Worm (Caenorhabditis elegans) whole organism, late embryonic: ENCODE measurements around the gene W06G6.10.
"Not testable (repeated sequence)": the region's sequence is repeated elsewhere in the genome, so short reads cannot be mapped to it uniquely, and the experiment has no call there.

Experiments
- F13H6.1 ChIP-seq: sonication (generic microtip); optimal IDR thresholded peaks from 2 replicates; lab custom pipeline; 2016; ENCODE audit warnings: missing genetic modification characterization, missing compliant biosample characterization
- K09A11.1 ChIP-seq: sonication (generic microtip); optimal IDR thresholded peaks from 2 replicates; lab custom pipeline; 2017; ENCODE audit warnings: antibody characterized with exemption, mild to moderate bottlenecking, missing genetic modification characterization, missing compliant biosample characterization; ENCODE audit not compliant: insufficient read depth
- ama-1 ChIP-seq: fragments of 150-350 bp; optimal IDR thresholded peaks from 2 replicates; lab custom pipeline; 2014
- ceh-2 ChIP-seq: sonication (generic microtip); optimal IDR thresholded peaks from 2 replicates; lab custom pipeline; 2016; ENCODE audit warnings: missing genotype, missing genetic modification characterization, missing compliant biosample characterization
- ceh-30 ChIP-seq: fragments of 150-350 bp; optimal IDR thresholded peaks from 2 replicates; lab custom pipeline; 2014; ENCODE audit warnings: missing biosample characterization, missing genetic modification characterization
- ceh-34 ChIP-seq: sonication (generic microtip); optimal IDR thresholded peaks from 2 replicates; lab custom pipeline; 2016; ENCODE audit warnings: mild to moderate bottlenecking, missing genetic modification characterization, missing compliant biosample characterization
- ceh-48 ChIP-seq: sonication (generic microtip); optimal IDR thresholded peaks from 2 replicates; lab custom pipeline; 2016; ENCODE audit warnings: missing genetic modification characterization, inconsistent platforms, missing compliant biosample characterization
- dmd-4 ChIP-seq: sonication (generic microtip); optimal IDR thresholded peaks from 2 replicates; lab custom pipeline; 2016; ENCODE audit warnings: borderline replicate concordance, missing genetic modification characterization, missing compliant biosample characterization
- dve-1 ChIP-seq: sonication (generic microtip); optimal IDR thresholded peaks from 2 replicates; lab custom pipeline; 2017; ENCODE audit warnings: antibody characterized with exemption, mild to moderate bottlenecking, missing genetic modification characterization, missing compliant biosample characterization
- elt-2 ChIP-seq: sonication (generic microtip); optimal IDR thresholded peaks from 2 replicates; lab custom pipeline; 2016; ENCODE audit warnings: missing genetic modification reagents, missing genetic modification characterization, missing compliant biosample characterization
- ets-4 ChIP-seq: sonication (generic microtip); optimal IDR thresholded peaks from 2 replicates; lab custom pipeline; 2016; ENCODE audit warnings: missing genetic modification characterization, missing compliant biosample characterization
- eyg-1 ChIP-seq: sonication (generic microtip); optimal IDR thresholded peaks from 2 replicates; lab custom pipeline; 2016; ENCODE audit warnings: missing genotype, missing genetic modification characterization, missing compliant biosample characterization
- fkh-10 ChIP-seq: fragments of 150-350 bp; optimal IDR thresholded peaks from 2 replicates; lab custom pipeline; 2014; ENCODE audit warnings: missing biosample characterization, missing genetic modification reagents, missing genetic modification characterization
- hlh-13 ChIP-seq: fragments of 200-800 bp; sonication (Bioruptor generic); optimal IDR thresholded peaks from 2 replicates; lab custom pipeline; 2018; ENCODE audit warnings: mild to moderate bottlenecking, missing genetic modification characterization, missing compliant biosample characterization
- hlh-15 ChIP-seq: sonication (generic microtip); optimal IDR thresholded peaks from 2 replicates; lab custom pipeline; 2016; ENCODE audit warnings: missing genetic modification characterization, missing compliant biosample characterization
- hlh-30 ChIP-seq: sonication (generic microtip); optimal IDR thresholded peaks from 2 replicates; lab custom pipeline; 2017; ENCODE audit warnings: antibody characterized with exemption, missing genetic modification characterization, missing compliant biosample characterization; ENCODE audit not compliant: insufficient read depth
- madf-2 ChIP-seq: sonication (generic microtip); optimal IDR thresholded peaks from 2 replicates; lab custom pipeline; 2017; ENCODE audit warnings: missing genetic modification characterization, missing compliant biosample characterization
- nfya-1 ChIP-seq: sonication (generic microtip); optimal IDR thresholded peaks from 2 replicates; lab custom pipeline; 2017; ENCODE audit warnings: missing genetic modification characterization, mild to moderate bottlenecking, missing compliant biosample characterization, antibody characterized with exemption, moderate library complexity
- odd-2 ChIP-seq: sonication (generic microtip); optimal IDR thresholded peaks from 2 replicates; lab custom pipeline; 2017; ENCODE audit warnings: antibody characterized with exemption, mild to moderate bottlenecking, missing genetic modification characterization, missing compliant biosample characterization
- pag-3 ChIP-seq: sonication (generic microtip); optimal IDR thresholded peaks from 2 replicates; lab custom pipeline; 2016; ENCODE audit warnings: missing compliant biosample characterization, missing genetic modification characterization, borderline replicate concordance
- pat-9 ChIP-seq: fragments of 200-800 bp; sonication (Bioruptor generic); optimal IDR thresholded peaks from 2 replicates; lab custom pipeline; 2018; ENCODE audit warnings: mild to moderate bottlenecking, missing genetic modification characterization, moderate library complexity, missing compliant biosample characterization
- pros-1 ChIP-seq: fragments of 150-350 bp; optimal IDR thresholded peaks from 2 replicates; lab custom pipeline; 2014; ENCODE audit warnings: missing biosample characterization, missing genetic modification reagents, missing genetic modification characterization
- ref-2 ChIP-seq: sonication (generic microtip); optimal IDR thresholded peaks from 2 replicates; lab custom pipeline; 2016; ENCODE audit warnings: missing genetic modification characterization, missing compliant biosample characterization
- rnt-1 ChIP-seq: sonication (generic microtip); optimal IDR thresholded peaks from 2 replicates; lab custom pipeline; 2016; ENCODE audit warnings: missing genetic modification characterization, missing compliant biosample characterization
- sox-2 ChIP-seq: fragments of 200-800 bp; sonication (Bioruptor generic); IDR thresholded peaks from 2 replicates; pipeline ENCODE4 v1.3.6; 2022; ENCODE audit warnings: missing genetic modification reagents, missing genetic modification characterization, missing compliant biosample characterization
- syd-9 ChIP-seq: sonication (generic microtip); optimal IDR thresholded peaks from 2 replicates; lab custom pipeline; 2016; ENCODE audit warnings: mild to moderate bottlenecking, missing genetic modification characterization, moderate library complexity, missing compliant biosample characterization
- tbx-7 ChIP-seq: sonication (generic microtip); optimal IDR thresholded peaks from 2 replicates; lab custom pipeline; 2016; ENCODE audit warnings: missing genotype, missing genetic modification characterization, missing compliant biosample characterization
- unc-3 ChIP-seq, 2 experiments: fragments of 200-800 bp in 1 of 2; sonication (Bioruptor generic) in 1 of 2; sonication (generic microtip) in 1 of 2; conservative IDR thresholded peaks in 1 of 2; optimal IDR thresholded peaks in 1 of 2; 2 replicates each; pipeline versions ENCODE4 v1.3.6 to Lab custom; 2016 to 2022; ENCODE audit warnings: missing compliant biosample characterization in 2 of 2, missing genetic modification characterization in 2 of 2, missing genetic modification reagents in 1 of 2
- unc-42 ChIP-seq: sonication (generic microtip); optimal IDR thresholded peaks from 2 replicates; lab custom pipeline; 2016; ENCODE audit warnings: missing genotype, missing genetic modification characterization, missing compliant biosample characterization
- unc-55 ChIP-seq: sonication (generic microtip); optimal IDR thresholded peaks from 2 replicates; lab custom pipeline; 2017; ENCODE audit warnings: missing biosample characterization, missing genetic modification reagents, missing genetic modification characterization
- unc-86 ChIP-seq: sonication (generic microtip); optimal IDR thresholded peaks from 2 replicates; lab custom pipeline; 2016; ENCODE audit warnings: missing genetic modification characterization, missing compliant biosample characterization
- zip-5 ChIP-seq: sonication (generic microtip); optimal IDR thresholded peaks from 2 replicates; lab custom pipeline; 2016; ENCODE audit warnings: missing genetic modification characterization, missing compliant biosample characterization
- ztf-16 ChIP-seq: sonication (generic microtip); optimal IDR thresholded peaks from 2 replicates; lab custom pipeline; 2017; ENCODE audit warnings: missing genetic modification characterization, missing compliant biosample characterization

Gene W06G6.10

DNA sequence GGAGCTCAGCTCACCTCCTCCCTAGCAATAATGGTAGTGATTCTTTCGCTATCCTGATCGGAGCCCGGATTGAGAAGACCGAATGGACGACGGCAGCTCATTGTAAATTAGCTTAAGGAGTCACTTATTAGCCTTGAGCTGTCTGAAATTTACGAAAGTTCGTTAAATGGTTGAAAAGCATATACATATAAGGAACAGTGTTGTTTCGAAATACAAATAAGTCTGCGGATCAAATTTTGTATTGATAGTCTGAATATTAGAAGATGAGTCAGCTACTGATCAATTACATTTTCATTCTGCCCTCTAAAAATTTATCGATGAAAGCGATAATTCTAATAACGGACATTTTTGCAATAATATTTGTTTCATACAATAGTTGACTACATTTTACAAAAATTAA lies 19.7 kb upstream of the W06G6.10 start, which contains the start of gene F14F8.14:
Gene F14F8.14 (minus strand): TSS at position 101 of the 400 bp plus-strand sequence.
- TF ChIP-seq ceh-2 (tag; lab: Kevin White, UChicago) (no peak), ref-2 (tag; lab: Kevin White, UChicago) (no peak), nfya-1 (tag; lab: Kevin White, UChicago) (no peak), pros-1 (tag; lab: Kevin White, UChicago) (no peak), eyg-1 (tag; lab: Kevin White, UChicago) (no peak), zip-5 (tag; lab: Kevin White, UChicago) (no peak), tbx-7 (tag; lab: Kevin White, UChicago) (no peak), odd-2 (no peak), madf-2 (no peak), pag-3 (tag; lab: Kevin White, UChicago) (no peak), rnt-1 (tag; lab: Kevin White, UChicago) (no peak), ceh-34 (tag; lab: Kevin White, UChicago) (no peak), K09A11.1 (tag; lab: Kevin White, UChicago) (no peak)

- not testable (repeated sequence) for TF ChIP-seq unc-55; ceh-34 (tag; lab: Kevin White, UChicago); ama-1 (lab: Kevin White, UChicago)
- TF ChIP-seq, all 69 proteins: peak for 0; not testable (repeated sequence) for 69
Observed at ce11 chrV:16660816-16661215, 13.8 kb upstream of the W06G6.10 start, which contains the start of gene Y70C5B.2. Gene Y70C5B.2, minus strand, starts transcription at chrV:16660916.

- not testable (repeated sequence) for TF ChIP-seq sox-2 (GFP tag; lab: Robert Waterston, UW); hlh-13 (GFP tag; lab: Kevin White, UChicago); unc-42 (tag; lab: Kevin White, UChicago)
Observed at ce11 chrV:16654242-16654641, 7.2 kb upstream of the W06G6.10 start, which contains the start of gene W06G6.15. Gene W06G6.15, plus strand, starts transcription at chrV:16654542.

DNA sequence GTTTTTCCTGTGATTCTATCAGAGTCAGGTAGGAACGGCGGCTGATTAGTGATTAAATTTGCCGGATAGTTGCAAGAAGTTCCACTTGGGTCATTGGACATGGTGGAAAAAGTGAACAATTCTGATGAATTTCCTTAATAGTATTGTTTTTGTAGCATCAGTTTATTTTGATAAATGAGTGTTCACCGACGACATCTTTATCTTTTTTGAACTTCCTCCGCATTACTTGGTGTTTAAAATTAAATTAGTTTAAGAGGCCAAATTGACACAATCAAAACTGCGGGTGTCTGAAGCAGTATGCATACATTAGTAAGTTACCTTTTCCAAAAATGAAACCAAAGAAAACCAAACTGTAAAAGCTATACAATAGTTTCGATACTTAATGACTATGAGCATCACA lies 2.2 kb upstream of the W06G6.10 start, which contains the start of gene W06G6.11:
Gene W06G6.11 (minus strand): TSS at position 101 of the 400 bp plus-strand sequence.
- TF ChIP-seq pag-3 (tag; lab: Kevin White, UChicago); syd-9 (tag; lab: Kevin White, UChicago); dve-1: not testable (repeated sequence)

DNA sequence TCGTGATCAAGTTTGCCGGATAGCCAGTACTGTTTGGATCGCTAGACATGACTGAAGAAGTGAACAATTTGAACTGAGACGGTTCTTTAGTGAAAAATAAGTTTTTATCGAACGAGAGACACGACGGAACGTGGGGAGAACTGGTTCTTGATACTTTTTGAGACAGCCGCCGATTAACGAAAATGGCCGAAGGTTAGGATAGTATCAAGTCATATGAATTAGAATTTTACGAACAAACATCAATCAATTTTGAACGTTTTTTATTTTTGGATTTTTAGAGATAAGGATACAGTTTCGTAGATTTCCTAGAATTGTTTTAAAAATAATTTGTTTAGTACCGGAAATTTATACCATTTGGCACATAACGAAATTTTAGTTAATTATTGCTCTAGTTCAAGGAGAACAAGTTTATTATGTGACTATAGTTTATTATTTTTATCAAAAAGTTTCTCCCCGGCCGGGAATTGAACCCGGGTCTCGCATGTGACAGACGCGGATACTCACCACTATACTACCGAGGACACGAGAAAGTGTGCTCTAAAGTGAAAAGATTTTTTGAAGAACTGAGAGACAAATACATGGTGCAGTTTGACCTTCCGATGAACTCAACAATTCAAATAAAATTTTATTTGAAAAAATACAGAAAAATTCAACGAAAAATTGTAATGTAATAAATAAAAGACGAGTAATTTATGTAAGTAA lies 1.5 kb upstream of the W06G6.10 start, which contains the start of gene W06G6.20:
Gene W06G6.20 (minus strand): TSS at position 51 of the 702 bp plus-strand sequence.
- TF ChIP-seq ceh-30 (no peak), pag-3 (tag; lab: Kevin White, UChicago) (no peak), dmd-4 (tag; lab: Kevin White, UChicago) (no peak), pat-9 (tag; lab: Kevin White, UChicago) (no peak), unc-86 (tag; lab: Kevin White, UChicago) (no peak), madf-2 (no peak), hlh-15 (tag; lab: Kevin White, UChicago) (no peak), fkh-10 (GFP tag; lab: Kevin White, UChicago) (no peak), ceh-2 (tag; lab: Kevin White, UChicago) (no peak), ceh-34 (tag; lab: Kevin White, UChicago) (no peak), unc-42 (tag; lab: Kevin White, UChicago) (no peak), tbx-7 (tag; lab: Kevin White, UChicago) (no peak), elt-2 (tag; lab: Kevin White, UChicago) (no peak), ceh-48 (tag; lab: Kevin White, UChicago) (no peak), F13H6.1 (tag; lab: Kevin White, UChicago) (no peak), hlh-30 (no peak), ref-2 (tag; lab: Kevin White, UChicago) (no peak), unc-3 (GFP tag; conservative IDR thresholded peaks at IDR 0.05; lab: Robert Waterston, UW) (no peak), unc-3 (tag; optimal IDR thresholded peaks at IDR 0.05; lab: Kevin White, UChicago) (no peak), ztf-16 (tag; lab: Kevin White, UChicago) (no peak), ets-4 (tag; lab: Kevin White, UChicago) (no peak)
